Worm (Caenorhabditis elegans): Measurements from ENCODE around the gene nhr-181.

The nhr-181 gene

DNA sequence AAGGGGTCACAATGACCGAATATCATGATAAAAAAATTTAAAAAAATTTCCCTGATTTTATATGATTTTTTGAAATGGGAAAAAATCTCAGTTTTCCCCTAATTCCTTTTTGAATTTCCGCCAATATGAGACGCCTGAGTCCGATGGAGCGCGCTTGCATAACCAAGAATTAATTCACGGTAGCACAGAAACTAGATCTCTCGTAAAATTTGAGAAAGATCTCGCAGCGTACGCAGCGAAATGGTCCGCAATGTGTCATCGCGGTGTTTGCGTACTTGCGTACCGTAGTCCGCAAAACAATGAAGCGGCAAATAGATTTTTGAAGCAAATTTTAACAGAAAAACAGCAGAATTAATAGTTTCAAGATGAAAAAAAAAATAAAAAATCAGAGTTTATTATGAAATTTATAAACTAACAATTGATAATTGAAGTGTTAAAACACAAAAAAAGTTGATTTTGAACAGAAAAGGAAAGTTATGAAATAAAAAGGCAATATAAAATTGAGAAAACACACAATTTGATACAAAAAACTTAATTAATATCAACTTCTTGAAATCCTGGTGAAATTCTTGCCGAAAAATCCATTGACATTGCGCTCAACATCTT is 31.2 kb upstream of the nhr-181 start:
- TF ChIP-seq lsy-2 (tag; optimal IDR thresholded peaks at IDR 0.05): peak; percentile 63 to 89
- peak; percentile 36 for TF ChIP-seq gmeb-1 (tag; optimal IDR thresholded peaks at IDR 0.05)

DNA sequence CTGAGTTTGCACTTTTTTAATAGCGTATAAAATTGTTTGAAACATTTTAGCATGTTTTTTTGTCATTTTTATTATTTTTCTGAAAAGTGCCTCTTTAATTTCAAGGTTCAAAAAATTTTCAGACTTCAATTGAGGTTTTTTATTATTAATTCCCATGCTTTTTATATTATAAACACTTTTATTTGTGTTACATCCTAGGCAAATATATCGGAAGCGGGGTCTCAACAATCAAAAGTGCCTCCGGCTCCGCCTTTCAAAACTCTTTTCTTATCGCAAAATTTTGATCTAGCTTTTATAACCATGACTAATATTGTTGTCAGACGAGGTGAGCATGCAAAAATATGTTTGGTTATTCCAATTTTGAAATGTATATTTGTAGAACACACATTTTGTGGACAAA is 21.4 kb upstream of the nhr-181 start, which contains the start of gene otpl-2:
TSS of gene otpl-2 (plus strand) at position 301 of the 400 bp plus-strand sequence.
- TF ChIP-seq nhr-21 (tag; optimal IDR thresholded peaks at IDR 0.05) (no peak), lin-39 (tag; optimal IDR thresholded peaks at IDR 0.05) (no peak), crh-2 (tag; optimal IDR thresholded peaks at IDR 0.05) (no peak), peb-1 (tag; optimal IDR thresholded peaks at IDR 0.05) (no peak), alr-1 (tag; optimal IDR thresholded peaks at IDR 0.05) (no peak), nhr-25 (tag; optimal IDR thresholded peaks at IDR 0.05) (no peak)

DNA sequence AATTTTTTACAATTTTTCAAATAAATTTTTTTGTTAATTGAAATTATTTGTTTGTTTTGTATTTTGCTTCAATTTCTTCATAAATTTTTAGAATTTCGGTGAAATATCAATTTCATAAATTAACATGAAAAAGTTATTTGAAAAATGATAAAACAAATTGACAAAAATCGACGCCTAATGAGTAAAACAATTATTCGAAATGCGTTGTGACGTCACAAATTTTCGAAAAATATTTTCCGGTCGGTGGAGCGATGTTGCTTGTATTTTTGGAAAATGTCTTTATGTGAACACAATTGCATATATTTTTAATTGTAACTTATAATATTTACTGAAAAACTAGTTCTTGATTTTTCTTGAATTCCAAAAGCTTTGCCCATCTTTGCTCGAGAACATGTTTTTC is 14.3 kb upstream of the nhr-181 start:
- no peak for TF ChIP-seq C34F6.9 (tag; optimal IDR thresholded peaks at IDR 0.05)
- TF ChIP-seq zag-1 (tag; optimal IDR thresholded peaks at IDR 0.05): no peak
- no peak for TF ChIP-seq unc-55 (GFP tag; optimal IDR thresholded peaks at IDR 0.05)
- TF ChIP-seq alr-1 (tag; optimal IDR thresholded peaks at IDR 0.05): no peak
- no peak for TF ChIP-seq nhr-11 (tag; optimal IDR thresholded peaks at IDR 0.05)
- no peak for TF ChIP-seq nhr-23 (tag; optimal IDR thresholded peaks at IDR 0.05)
- TF ChIP-seq ZK546.5 (tag; optimal IDR thresholded peaks at IDR 0.05): no peak
- TF ChIP-seq nhr-25 (tag; optimal IDR thresholded peaks at IDR 0.05): no peak
- no peak for TF ChIP-seq F13H6.1 (tag; optimal IDR thresholded peaks at IDR 0.05)
- no peak for TF ChIP-seq dmd-4 (tag; optimal IDR thresholded peaks at IDR 0.05)
- no peak for TF ChIP-seq gmeb-1 (tag; optimal IDR thresholded peaks at IDR 0.05)

DNA sequence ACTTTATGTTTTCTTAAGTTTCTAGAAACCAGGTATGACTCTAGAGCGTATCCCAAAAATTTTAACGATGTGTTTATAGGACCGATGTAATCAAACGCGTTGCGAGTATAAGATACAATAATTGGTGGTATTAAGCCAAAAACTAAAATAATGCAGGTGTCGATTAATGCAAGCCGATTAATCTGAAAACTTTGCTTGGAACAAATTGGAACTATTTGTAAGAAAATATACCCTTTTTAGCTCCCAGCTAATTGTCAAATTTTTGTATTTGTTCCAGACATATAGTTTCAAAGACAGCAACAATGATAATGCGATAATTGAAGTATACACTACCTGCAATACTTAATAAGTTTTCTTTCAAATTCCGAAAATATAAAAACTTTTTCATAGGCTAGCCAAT is 13.6 kb upstream of the nhr-181 start, which contains the start of gene srh-211:
TSS of gene srh-211 (minus strand) at position 101 of the 400 bp plus-strand sequence.
- TF ChIP-seq R02D3.7 (tag; optimal IDR thresholded peaks at IDR 0.05) (no peak), mdl-1 (tag; optimal IDR thresholded peaks at IDR 0.05) (no peak), ZK546.5 (tag; optimal IDR thresholded peaks at IDR 0.05) (no peak), snpc-4 (tag; optimal IDR thresholded peaks at IDR 0.05) (no peak), nhr-10 (tag; optimal IDR thresholded peaks at IDR 0.05) (no peak), ama-1 (optimal IDR thresholded peaks at IDR 0.05) (no peak)

DNA sequence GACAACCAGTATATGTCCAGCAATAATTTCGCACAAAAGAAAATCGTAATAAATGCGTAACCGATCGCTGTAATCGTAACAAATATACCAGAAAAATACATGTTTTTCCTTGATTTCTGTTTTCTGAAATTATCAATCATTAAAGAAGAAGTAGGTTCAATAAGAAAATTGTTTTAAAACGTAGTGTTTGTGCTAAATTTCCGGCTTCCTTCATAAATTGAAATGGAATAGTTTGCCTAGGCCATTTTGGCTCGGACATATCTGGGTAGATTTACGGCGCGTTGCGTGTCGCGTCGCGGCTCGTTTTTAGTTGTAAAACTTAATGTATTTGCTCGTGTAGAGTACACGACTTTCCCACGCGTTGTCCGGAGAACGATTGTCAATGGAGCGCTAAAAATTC is 11.9 kb upstream of the nhr-181 start, which contains the start of gene F38H12.5:
TSS of gene F38H12.5 (minus strand) at position 101 of the 400 bp plus-strand sequence.
- TF ChIP-seq sem-4 (tag; optimal IDR thresholded peaks at IDR 0.05) (no peak), ztf-4 (tag; optimal IDR thresholded peaks at IDR 0.05) (no peak), elt-3 (tag; optimal IDR thresholded peaks at IDR 0.05) (no peak), sma-9 (GFP tag; optimal IDR thresholded peaks at IDR 0.05) (no peak), sma-9 (tag; optimal IDR thresholded peaks at IDR 0.05) (no peak), fos-1 (tag; optimal IDR thresholded peaks at IDR 0.05) (no peak), mdl-1 (tag; optimal IDR thresholded peaks at IDR 0.05) (no peak), mab-5 (tag; optimal IDR thresholded peaks at IDR 0.05) (no peak), elt-1 (tag; optimal IDR thresholded peaks at IDR 0.05) (no peak), dmd-4 (tag; optimal IDR thresholded peaks at IDR 0.05) (no peak), ztf-11 (tag; optimal IDR thresholded peaks at IDR 0.05) (no peak), nhr-25 (tag; optimal IDR thresholded peaks at IDR 0.05) (no peak), aly-2 (tag; optimal IDR thresholded peaks at IDR 0.05) (no peak), skn-1 (tag; optimal IDR thresholded peaks at IDR 0.05) (no peak), nhr-6 (tag; optimal IDR thresholded peaks at IDR 0.05) (no peak), lin-11 (tag; optimal IDR thresholded peaks at IDR 0.05) (no peak), nhr-11 (tag; optimal IDR thresholded peaks at IDR 0.05) (no peak), peb-1 (tag; optimal IDR thresholded peaks at IDR 0.05) (no peak), zag-1 (tag; optimal IDR thresholded peaks at IDR 0.05) (no peak), nhr-23 (tag; optimal IDR thresholded peaks at IDR 0.05) (no peak)

DNA sequence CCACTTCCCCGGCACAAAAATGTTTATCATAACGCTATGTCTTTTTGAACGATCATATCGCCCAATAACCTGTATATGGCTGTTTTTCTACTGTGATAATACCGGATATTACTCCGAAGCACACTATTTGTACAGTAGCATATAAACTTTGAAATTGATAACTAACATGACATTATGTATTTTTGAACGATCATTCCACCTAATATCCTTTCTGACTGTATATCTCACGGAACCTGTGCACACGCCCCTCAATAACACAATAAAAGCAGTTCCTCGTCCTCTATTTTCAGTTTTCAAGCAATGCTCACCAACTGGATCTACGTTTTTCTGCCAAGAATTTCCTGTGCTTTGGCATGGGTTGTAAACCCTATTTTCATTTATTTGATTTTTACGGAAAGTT is 6.7 kb downstream of the nhr-181 start, which contains the start of gene srj-40:
TSS of gene srj-40 (plus strand) at position 301 of the 400 bp plus-strand sequence.
- TF ChIP-seq elt-1 (tag; optimal IDR thresholded peaks at IDR 0.05): no peak

All from whole organism, L2 larva.